Worm (Caenorhabditis elegans): ENCODE measurements around the gene T26C5.4.

DNA sequence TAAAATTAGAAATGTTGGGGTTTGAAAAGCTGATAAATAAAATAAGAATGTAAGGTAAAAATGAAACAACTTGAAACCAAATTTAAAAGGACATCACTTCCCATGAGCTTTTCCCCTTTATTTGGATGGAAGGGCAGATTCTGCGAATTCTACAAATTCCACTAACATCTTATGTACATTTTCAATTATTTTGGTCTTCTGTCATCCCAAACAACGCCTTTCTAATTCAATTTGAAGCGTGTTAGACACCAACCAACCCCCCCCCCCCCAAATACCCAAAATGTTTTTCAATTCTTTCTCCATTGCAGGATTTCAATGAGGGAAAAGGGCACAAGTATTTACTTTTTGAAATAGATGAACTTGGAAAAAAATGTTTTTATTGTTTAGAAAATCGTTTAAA lies 15.4 kb upstream of the T26C5.4 start:
- TF ChIP-seq hrde-1 (tag; optimal IDR thresholded peaks at IDR 0.05; ENCODE audit: borderline replicate concordance) (no peak), unc-62 (GFP tag; optimal IDR thresholded peaks at IDR 0.05) (no peak), attf-6 (GFP tag; IDR thresholded peaks at IDR 0.05) (no peak), hlh-12 (tag; optimal IDR thresholded peaks at IDR 0.05) (no peak), nhr-120 (GFP tag; IDR thresholded peaks at IDR 0.05) (no peak), lin-54 (GFP tag; optimal IDR thresholded peaks at IDR 0.05) (no peak), madf-8 (GFP tag; conservative IDR thresholded peaks at IDR 0.05) (no peak)
